Fruit fly (Drosophila melanogaster): ENCODE measurements around the gene CG10068.
A peak's percentile ranks its signal among the peaks of the same experiment; 100 is the strongest.

The CG10068 gene

dm6 chr3R:7137207-7137606 is 9.4 kb upstream of the CG10068 start:
- TF ChIP-seq fd85E (GFP tag; optimal IDR thresholded peaks at IDR 0.05), result no peak
- TF ChIP-seq CG10631 (GFP tag; optimal IDR thresholded peaks at IDR 0.05), result no peak
- no peak for TF ChIP-seq Hr38 (GFP tag; optimal IDR thresholded peaks at IDR 0.05)
- no peak for TF ChIP-seq achi (GFP tag; optimal IDR thresholded peaks at IDR 0.05)
- no peak for TF ChIP-seq CG16779 (tag; optimal IDR thresholded peaks at IDR 0.05)
- TF ChIP-seq CG32006 (GFP tag; optimal IDR thresholded peaks at IDR 0.05), result no peak
- TF ChIP-seq CG31627 (GFP tag; optimal IDR thresholded peaks at IDR 0.05), result no peak
- no peak for TF ChIP-seq acj6 (GFP tag; optimal IDR thresholded peaks at IDR 0.05)
- no peak for TF ChIP-seq Blimp-1 (GFP tag; optimal IDR thresholded peaks at IDR 0.05)

- TF ChIP-seq cyc (GFP tag; optimal IDR thresholded peaks at IDR 0.05) (no peak), Eip93F (GFP tag; optimal IDR thresholded peaks at IDR 0.05) (no peak), Ets21C (GFP tag; optimal IDR thresholded peaks at IDR 0.05) (no peak), Blimp-1 (GFP tag; optimal IDR thresholded peaks at IDR 0.05) (no peak), CG7368 (GFP tag; optimal IDR thresholded peaks at IDR 0.05) (no peak)
Measured at dm6 chr3R:7135881-7136280, 8.1 kb upstream of the CG10068 start, which contains the start of gene Fer1. Gene Fer1, plus strand, starts transcription at chr3R:7136206.

dm6 chr3R:7134715-7135505 is 7.1 kb upstream of the CG10068 start:
- TF ChIP-seq CG6792 (GFP tag; optimal IDR thresholded peaks at IDR 0.05) (no peak), CG8319 (GFP tag; optimal IDR thresholded peaks at IDR 0.05) (no peak), CG3032 (tag; optimal IDR thresholded peaks at IDR 0.05) (no peak), eg (GFP tag; IDR thresholded peaks at IDR 0.05) (no peak), Gug (GFP tag; IDR thresholded peaks at IDR 0.05) (no peak), Ets96B (tag; optimal IDR thresholded peaks at IDR 0.05) (no peak), CG8119 (GFP tag; IDR thresholded peaks at IDR 0.05) (no peak), CG11902 (GFP tag; optimal IDR thresholded peaks at IDR 0.05) (no peak), CG9139 (GFP tag; optimal IDR thresholded peaks at IDR 0.05) (no peak), fd85E (GFP tag; optimal IDR thresholded peaks at IDR 0.05) (no peak), spab (GFP tag; optimal IDR thresholded peaks at IDR 0.05) (no peak), CG6163 (GFP tag; IDR thresholded peaks at IDR 0.05) (no peak), Smox (GFP tag; optimal IDR thresholded peaks at IDR 0.05) (no peak), Eip93F (GFP tag; optimal IDR thresholded peaks at IDR 0.05) (no peak)

dm6 chr3R:7131260-7131659 is 3.4 kb upstream of the CG10068 start, which contains the start of gene CG31493:
Gene CG31493, plus strand, starts transcription at chr3R:7131560.
- TF ChIP-seq CG9139 (GFP tag; optimal IDR thresholded peaks at IDR 0.05), result no peak
- no peak for TF ChIP-seq CG11294 (GFP tag; IDR thresholded peaks at IDR 0.05)
- TF ChIP-seq eg (GFP tag; IDR thresholded peaks at IDR 0.05), result no peak
- TF ChIP-seq CG10631 (GFP tag; optimal IDR thresholded peaks at IDR 0.05), result no peak
- TF ChIP-seq CG34406 (GFP tag; optimal IDR thresholded peaks at IDR 0.05), result no peak
- no peak for TF ChIP-seq esn (GFP tag; optimal IDR thresholded peaks at IDR 0.05)
- TF ChIP-seq Sox14 (GFP tag; optimal IDR thresholded peaks at IDR 0.05), result no peak
- TF ChIP-seq CG8119 (GFP tag; IDR thresholded peaks at IDR 0.05), result no peak
- no peak for TF ChIP-seq Lpt (GFP tag; optimal IDR thresholded peaks at IDR 0.05)
- no peak for TF ChIP-seq Eip75B (GFP tag; optimal IDR thresholded peaks at IDR 0.05)

- TF ChIP-seq Eip78C (GFP tag) (peak; percentile 58), topi (GFP tag; optimal IDR thresholded peaks at IDR 0.05) (peak; percentile 14), CG11294 (GFP tag; IDR thresholded peaks at IDR 0.05) (no peak), CG9139 (GFP tag; optimal IDR thresholded peaks at IDR 0.05) (no peak), CG4318 (GFP tag; optimal IDR thresholded peaks at IDR 0.05) (no peak), Lpt (GFP tag; optimal IDR thresholded peaks at IDR 0.05) (no peak), CG31627 (GFP tag; optimal IDR thresholded peaks at IDR 0.05) (no peak), CG11902 (GFP tag; optimal IDR thresholded peaks at IDR 0.05) (no peak), Ets21C (GFP tag; optimal IDR thresholded peaks at IDR 0.05) (no peak), esn (GFP tag; optimal IDR thresholded peaks at IDR 0.05) (peak; percentile 46), fd85E (GFP tag; optimal IDR thresholded peaks at IDR 0.05) (no peak), CG16779 (tag; optimal IDR thresholded peaks at IDR 0.05) (no peak), Hr38 (GFP tag; optimal IDR thresholded peaks at IDR 0.05) (no peak), OdsH (GFP tag; optimal IDR thresholded peaks at IDR 0.05) (no peak), svp (GFP tag) (peak; percentile 70), ss (GFP tag; optimal IDR thresholded peaks at IDR 0.05) (no peak), spab (GFP tag; optimal IDR thresholded peaks at IDR 0.05) (no peak), dac (GFP tag; optimal IDR thresholded peaks at IDR 0.05) (no peak), cyc (GFP tag; optimal IDR thresholded peaks at IDR 0.05) (no peak), Sox14 (GFP tag; optimal IDR thresholded peaks at IDR 0.05) (no peak), CG8119 (GFP tag; IDR thresholded peaks at IDR 0.05) (no peak), eg (GFP tag; IDR thresholded peaks at IDR 0.05) (no peak), CG11762 (GFP tag; optimal IDR thresholded peaks at IDR 0.05; ENCODE audit: insufficient read depth) (no peak), achi (GFP tag; optimal IDR thresholded peaks at IDR 0.05) (no peak)
Measured at dm6 chr3R:7130827-7131226, 3.0 kb upstream of the CG10068 start.
